Fruit fly (Drosophila melanogaster) whole organism, embryonic: ENCODE measurements around the gene Cul2.

ENCODE experiments used
- Antp ChIP-seq: fragments of 200-800 bp; sonication (Bioruptor generic); optimal IDR thresholded peaks from 3 replicates; lab custom pipeline; 2016; ENCODE audit warnings: missing biosample characterization, missing genetic modification characterization
- Bteb2 ChIP-seq: fragments of 200-800 bp; sonication (Bioruptor generic); optimal IDR thresholded peaks from 2 replicates; lab custom pipeline; 2016; ENCODE audit warnings: missing biosample characterization, missing genetic modification characterization
- CG10209 ChIP-seq: fragments of 200-800 bp; sonication (Bioruptor generic); optimal IDR thresholded peaks from 3 replicates; lab custom pipeline; 2017; ENCODE audit warnings: missing biosample characterization, mild to moderate bottlenecking, missing genetic modification characterization, missing genetic modification reagents
- CG10321 ChIP-seq: fragments of 200-800 bp; sonication (Bioruptor generic); IDR thresholded peaks from 2 replicates; pipeline ENCODE4 v1.3.6; 2022; ENCODE audit warnings: missing biosample characterization, missing genetic modification characterization
- CG11398 ChIP-seq: fragments of 200-800 bp; sonication (Bioruptor generic); optimal IDR thresholded peaks from 2 replicates; lab custom pipeline; 2016; ENCODE audit warnings: missing biosample characterization, missing genetic modification characterization
- CG13296 ChIP-seq: fragments of 200-800 bp; sonication (Bioruptor generic); optimal IDR thresholded peaks from 3 replicates; lab custom pipeline; 2018; ENCODE audit warnings: missing biosample characterization, mild to moderate bottlenecking, missing genetic modification characterization
- CG14965 ChIP-seq: fragments of 200-800 bp; sonication (Bioruptor generic); optimal IDR thresholded peaks from 2 replicates; lab custom pipeline; 2016; ENCODE audit warnings: missing biosample characterization, missing genetic modification characterization, borderline replicate concordance
- CG1602 ChIP-seq: fragments of 200-800 bp; sonication (Bioruptor generic); optimal IDR thresholded peaks from 3 replicates; lab custom pipeline; 2016; ENCODE audit warnings: missing biosample characterization, missing genetic modification characterization
- CG17186 ChIP-seq: fragments of 200-800 bp; sonication (Bioruptor generic); optimal IDR thresholded peaks from 3 replicates; lab custom pipeline; 2017; ENCODE audit warnings: missing biosample characterization, missing genetic modification reagents, missing genetic modification characterization
- CG17385 ChIP-seq: fragments of 200-800 bp; sonication (Bioruptor generic); optimal IDR thresholded peaks from 3 replicates; lab custom pipeline; 2018; ENCODE audit warnings: missing biosample characterization, mild to moderate bottlenecking, missing genetic modification characterization
- CG2129 ChIP-seq: fragments of 200-800 bp; sonication (Bioruptor generic); IDR thresholded peaks from 2 replicates; pipeline ENCODE4 v1.3.6; 2022; ENCODE audit warnings: missing biosample characterization, missing genetic modification characterization; ENCODE audit not compliant: partially characterized antibody
- CG31441 ChIP-seq: fragments of 200-800 bp; sonication (Bioruptor generic); IDR thresholded peaks from 2 replicates; pipeline ENCODE4 v1.3.6; 2022; ENCODE audit warnings: missing biosample characterization, missing genetic modification characterization
- CG4360 ChIP-seq: fragments of 200-800 bp; sonication (Bioruptor generic); IDR thresholded peaks from 2 replicates; pipeline ENCODE4 v1.3.6; 2022; ENCODE audit warnings: missing biosample characterization, missing genetic modification characterization
- CG7786 ChIP-seq: fragments of 200-800 bp; sonication (Bioruptor generic); optimal IDR thresholded peaks from 2 replicates; lab custom pipeline; 2016; ENCODE audit warnings: missing biosample characterization, missing genetic modification characterization
- CG8290 ChIP-seq, 3 experiments: fragments of 200-800 bp; sonication (Bioruptor generic); optimal IDR thresholded peaks; 2 replicates each; lab custom pipeline; 2016 to 2019; ENCODE audit warnings: missing biosample characterization in 3 of 3, missing genetic modification characterization in 3 of 3, mild to moderate bottlenecking in 2 of 3, moderate library complexity in 1 of 3
- CG9817 ChIP-seq: fragments of 200-800 bp; sonication (Bioruptor generic); optimal IDR thresholded peaks from 2 replicates; lab custom pipeline; 2018; ENCODE audit warnings: missing biosample characterization, mild to moderate bottlenecking, missing genetic modification characterization, moderate library complexity
- CTCF ChIP-seq: fragments of 200-800 bp; sonication (Bioruptor generic); optimal IDR thresholded peaks from 2 replicates; lab custom pipeline; 2017; ENCODE audit warnings: missing biosample characterization, mild to moderate bottlenecking, missing genetic modification characterization, moderate library complexity
- Dbx ChIP-seq: fragments of 200-800 bp; sonication (Bioruptor generic); IDR thresholded peaks from 3 replicates; pipeline ENCODE4 v1.3.6; 2022; ENCODE audit warnings: missing biosample characterization, missing genetic modification characterization
- Doc2 ChIP-seq: fragments of 200-800 bp; sonication (Bioruptor generic); IDR thresholded peaks from 2 replicates; pipeline ENCODE4 v1.3.6; 2022; ENCODE audit warnings: missing biosample characterization, missing genetic modification characterization
- Drgx ChIP-seq: fragments of 200-800 bp; sonication (Bioruptor generic); IDR thresholded peaks from 2 replicates; pipeline ENCODE4 v1.3.6; 2022; ENCODE audit warnings: missing biosample characterization, missing genetic modification characterization
- E2f1 ChIP-seq: fragments of 200-800 bp; sonication (Bioruptor generic); IDR thresholded peaks from 2 replicates; pipeline ENCODE4 v1.3.6; 2022; ENCODE audit warnings: missing biosample characterization, missing genetic modification characterization
- Eip74EF ChIP-seq, 2 experiments: fragments of 200-800 bp in 1 of 2; fragments of >200 bp in 1 of 2; sonication (Bioruptor generic) in 1 of 2; optimal IDR thresholded peaks; 2 replicates each; lab custom pipeline; 2017 to 2019; ENCODE audit warnings: missing biosample characterization in 2 of 2, missing genetic modification characterization in 2 of 2, mild to moderate bottlenecking in 1 of 2, moderate library complexity in 1 of 2
- Fer3 ChIP-seq: fragments of 200-800 bp; sonication (Bioruptor generic); optimal IDR thresholded peaks from 2 replicates; lab custom pipeline; 2018; ENCODE audit warnings: missing biosample characterization, mild to moderate bottlenecking, missing genetic modification characterization, moderate library complexity
- Gug ChIP-seq: fragments of 200-800 bp; sonication (Bioruptor generic); IDR thresholded peaks from 4 replicates; pipeline ENCODE4 v1.3.6; 2022; ENCODE audit warnings: missing biosample characterization, missing genetic modification characterization
- Hand ChIP-seq: fragments of 200-800 bp; sonication (Bioruptor generic); optimal IDR thresholded peaks from 2 replicates; lab custom pipeline; 2017; ENCODE audit warnings: mild to moderate bottlenecking, missing biosample characterization, missing genetic modification reagents, missing genetic modification characterization
- Jarid2 ChIP-seq: fragments of 200-800 bp; sonication (Bioruptor generic); optimal IDR thresholded peaks from 3 replicates; lab custom pipeline; 2017; ENCODE audit warnings: mild to moderate bottlenecking, missing biosample characterization, missing genetic modification reagents, missing genetic modification characterization
- Lhr ChIP-seq: fragments of 200-800 bp; sonication (Bioruptor generic); optimal IDR thresholded peaks from 3 replicates; lab custom pipeline; 2017; ENCODE audit warnings: mild to moderate bottlenecking, missing biosample characterization, missing genetic modification reagents, missing genetic modification characterization
- Nf-YB ChIP-seq: fragments of 200-800 bp; sonication (Bioruptor generic); optimal IDR thresholded peaks from 3 replicates; lab custom pipeline; 2019; ENCODE audit warnings: missing biosample characterization, mild to moderate bottlenecking, missing genetic modification characterization, moderate library complexity
- Poxn ChIP-seq: fragments of 200-800 bp; sonication (Bioruptor generic); IDR thresholded peaks from 2 replicates; pipeline ENCODE4 v1.3.6; 2022; ENCODE audit warnings: missing biosample characterization, missing genetic modification characterization
- Tbp ChIP-seq: fragments of >200 bp; optimal IDR thresholded peaks from 2 replicates; lab custom pipeline; 2018; ENCODE audit warnings: missing biosample characterization, missing genetic modification characterization
- Usf ChIP-seq: fragments of 200-800 bp; sonication (Bioruptor generic); optimal IDR thresholded peaks from 2 replicates; lab custom pipeline; 2017; ENCODE audit warnings: missing genotype, missing biosample characterization, missing genetic modification characterization
- ab ChIP-seq: fragments of 200-800 bp; sonication (Bioruptor generic); optimal IDR thresholded peaks from 2 replicates; lab custom pipeline; 2016; ENCODE audit warnings: missing biosample characterization, missing genetic modification characterization
- al ChIP-seq: fragments of 200-800 bp; sonication (Bioruptor generic); IDR thresholded peaks from 2 replicates; pipeline ENCODE4 v1.3.6; 2022; ENCODE audit warnings: missing biosample characterization, missing genetic modification characterization
- amos ChIP-seq: fragments of 200-800 bp; sonication (Bioruptor generic); IDR thresholded peaks from 2 replicates; pipeline ENCODE4 v1.3.6; 2022; ENCODE audit warnings: missing biosample characterization, missing genetic modification characterization; ENCODE audit not compliant: partially characterized antibody
- ara ChIP-seq: fragments of 200-800 bp; sonication (Bioruptor generic); IDR thresholded peaks from 2 replicates; pipeline ENCODE4 v1.3.6; 2022; ENCODE audit warnings: missing biosample characterization, missing genetic modification characterization
- ash1 ChIP-seq: fragments of 200-800 bp; sonication (Bioruptor generic); optimal IDR thresholded peaks from 2 replicates; lab custom pipeline; 2018; ENCODE audit warnings: missing biosample characterization, mild to moderate bottlenecking, missing genetic modification characterization
- dimm ChIP-seq: fragments of 200-800 bp; sonication (Bioruptor generic); IDR thresholded peaks from 2 replicates; pipeline ENCODE4 v1.3.6; 2022; ENCODE audit warnings: missing biosample characterization, missing genetic modification characterization
- gem ChIP-seq: fragments of 200-800 bp; sonication (Bioruptor generic); optimal IDR thresholded peaks from 2 replicates; lab custom pipeline; 2019; ENCODE audit warnings: missing biosample characterization, mild to moderate bottlenecking, missing genetic modification characterization, moderate library complexity
- gt ChIP-seq: fragments of 200-800 bp; sonication (Bioruptor generic); IDR thresholded peaks from 2 replicates; pipeline ENCODE4 v1.3.6; 2022; ENCODE audit warnings: missing biosample characterization, missing genetic modification characterization
- h ChIP-seq: fragments of >200 bp; optimal IDR thresholded peaks from 2 replicates; lab custom pipeline; 2017
- lbe ChIP-seq: fragments of 200-800 bp; sonication (Bioruptor generic); optimal IDR thresholded peaks from 2 replicates; lab custom pipeline; 2016; ENCODE audit warnings: missing biosample characterization, mild to moderate bottlenecking, missing genetic modification characterization
- pum ChIP-seq: fragments of 200-800 bp; sonication (Bioruptor generic); optimal IDR thresholded peaks from 2 replicates; lab custom pipeline; 2016; ENCODE audit warnings: missing biosample characterization, missing genetic modification characterization
- slbo ChIP-seq: fragments of 200-800 bp; sonication (Bioruptor generic); IDR thresholded peaks from 2 replicates; pipeline ENCODE4 v1.3.6; 2022; ENCODE audit warnings: missing biosample characterization, missing genetic modification characterization
- sna ChIP-seq: fragments of 200-800 bp; sonication (Bioruptor generic); IDR thresholded peaks from 2 replicates; pipeline ENCODE4 v1.3.6; 2022; ENCODE audit warnings: missing biosample characterization, missing genetic modification characterization; ENCODE audit not compliant: partially characterized antibody
- sug ChIP-seq: fragments of 200-800 bp; optimal IDR thresholded peaks from 2 replicates; lab custom pipeline; 2019; ENCODE audit warnings: missing biosample characterization, mild to moderate bottlenecking, missing genetic modification characterization, moderate library complexity
- tap ChIP-seq: fragments of 200-800 bp; optimal IDR thresholded peaks from 3 replicates; lab custom pipeline; 2019; ENCODE audit warnings: missing biosample characterization, mild to moderate bottlenecking, missing genetic modification characterization, moderate library complexity
- toy ChIP-seq: fragments of 200-800 bp; sonication (Bioruptor generic); IDR thresholded peaks from 2 replicates; pipeline ENCODE4 v1.3.6; 2022; ENCODE audit warnings: missing biosample characterization, missing genetic modification characterization
- trh ChIP-seq: fragments of 200-800 bp; sonication (Bioruptor generic); optimal IDR thresholded peaks from 2 replicates; lab custom pipeline; 2016; ENCODE audit warnings: missing biosample characterization, missing genetic modification characterization
- unc-4 ChIP-seq: fragments of 200-800 bp; sonication (Bioruptor generic); IDR thresholded peaks from 2 replicates; pipeline ENCODE4 v1.3.6; 2022; ENCODE audit warnings: missing biosample characterization, missing genetic modification characterization; ENCODE audit not compliant: partially characterized antibody
- vfl ChIP-seq: fragments of 200-800 bp; sonication (Bioruptor generic); optimal IDR thresholded peaks from 2 replicates; lab custom pipeline; 2016; ENCODE audit warnings: missing biosample characterization, missing genetic modification characterization

The Cul2 gene

DNA sequence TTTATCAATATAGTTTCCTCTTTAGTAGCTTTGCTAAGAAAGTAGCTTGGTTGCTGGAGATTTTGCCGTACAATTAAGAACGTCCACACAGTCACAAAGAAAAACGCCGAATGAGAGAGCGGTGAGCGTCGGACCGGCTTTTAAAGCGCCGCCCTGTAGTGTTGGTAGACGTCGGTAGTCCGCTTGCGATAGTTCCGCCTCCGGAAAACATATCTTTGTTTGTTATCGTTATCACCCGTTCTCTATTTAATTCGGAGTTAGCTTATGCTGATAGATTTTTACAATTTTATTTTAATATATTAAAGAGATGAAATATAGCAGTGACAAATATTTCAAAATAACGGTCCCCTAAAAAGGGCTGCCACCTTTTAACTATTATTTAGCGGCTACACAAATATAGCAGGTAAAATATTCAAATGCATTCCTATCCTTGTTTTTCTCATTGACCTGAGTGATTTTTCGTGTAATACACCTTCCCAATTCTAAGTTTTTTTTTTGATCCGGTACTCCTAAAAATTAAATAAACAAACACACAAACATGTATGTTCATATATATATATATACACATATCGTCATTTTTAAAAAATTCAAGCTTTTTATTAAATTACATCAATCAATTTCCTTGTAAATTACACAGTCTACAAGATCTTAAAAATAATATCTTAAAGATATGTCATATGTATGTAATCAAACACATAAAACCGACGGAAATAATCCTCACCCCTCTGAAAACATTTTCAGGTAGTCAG is 28.5 kb upstream of the Cul2 start, which contains the start of gene Df31 (continued):
- TF ChIP-seq amos (GFP tag; lab: Robert Waterston, UW) (peak; percentile 94), lbe (GFP tag; lab: Kevin White, UChicago) (peak; percentile 64), Fer3 (tag; lab: Kevin White, UChicago) (peak; percentile 57), al (GFP tag; lab: Robert Waterston, UW) (no peak), CG1602 (GFP tag; lab: Kevin White, UChicago) (peak; percentile 44), CG7786 (GFP tag; lab: Kevin White, UChicago) (peak; percentile 37), tap (tag; lab: Kevin White, UChicago) (peak; percentile 22), h (lab: Kevin White, UChicago) (no peak), vfl (GFP tag; lab: Kevin White, UChicago) (peak; percentile 62), Eip74EF (GFP tag; optimal IDR thresholded peaks at IDR 0.05; lab: Kevin White, UChicago) (no peak), slbo (GFP tag; lab: Robert Waterston, UW) (peak; percentile 83; the same call in 1 of the 2 replicates), CG17385 (GFP tag; lab: Kevin White, UChicago) (peak; percentile 31), Bteb2 (GFP tag; lab: Kevin White, UChicago) (no peak), CG9817 (tag; lab: Kevin White, UChicago) (peak; percentile 54), trh (GFP tag; lab: Kevin White, UChicago) (peak; percentile 17), Hand (GFP tag; lab: Kevin White, UChicago) (no peak), CG2129 (GFP tag; lab: Robert Waterston, UW) (peak; percentile 79), pum (GFP tag; lab: Kevin White, UChicago) (peak; percentile 51), CG8290 (GFP tag; optimal IDR thresholded peaks at IDR 0.05; lab: Kevin White, UChicago) (peak; percentile 80), CG8290 (tag; optimal IDR thresholded peaks at IDR 0.05; lab: Kevin White, UChicago) (peak; percentile 72 to 79), Usf (GFP tag; lab: Kevin White, UChicago) (no peak), Doc2 (GFP tag; lab: Robert Waterston, UW) (no peak), CG13296 (GFP tag; lab: Kevin White, UChicago) (peak; percentile 44), CG14965 (GFP tag; lab: Kevin White, UChicago) (no peak), Dbx (GFP tag; lab: Robert Waterston, UW) (no peak), Antp (GFP tag; lab: Kevin White, UChicago) (peak; percentile 55), Drgx (no peak), Tbp (GFP tag; lab: Kevin White, UChicago) (peak; percentile 95), dimm (no peak), toy (no peak), Poxn (GFP tag; lab: Robert Waterston, UW) (no peak), ash1 (GFP tag; lab: Kevin White, UChicago) (no peak), CG31441 (GFP tag; lab: Robert Waterston, UW) (peak; percentile 32), ara (GFP tag; lab: Robert Waterston, UW) (no peak; the same call in 1 of the 2 replicates), gem (tag; lab: Kevin White, UChicago) (peak; percentile 40), ab (GFP tag; lab: Kevin White, UChicago) (peak; percentile 22), Nf-YB (GFP tag; lab: Kevin White, UChicago) (no peak), sna (GFP tag; lab: Robert Waterston, UW) (peak; percentile 77), E2f1 (GFP tag; lab: Robert Waterston, UW) (peak; percentile 49), CG17186 (peak; percentile 28), Gug (peak; percentile 69; the same call in 1 of the 4 replicates), Lhr (GFP tag; lab: Kevin White, UChicago) (peak; percentile 76), CTCF (GFP tag; lab: Kevin White, UChicago) (peak; percentile 70), Jarid2 (GFP tag; lab: Kevin White, UChicago) (peak; percentile 65), sug (peak; percentile 31), CG10321 (GFP tag; lab: Robert Waterston, UW) (peak; percentile 69), CG4360 (no peak; the same call in 1 of the 2 replicates), CG10209 (GFP tag; lab: Kevin White, UChicago) (peak; percentile 17), unc-4 (GFP tag; lab: Robert Waterston, UW) (peak; percentile 87), gt (no peak), CG11398 (GFP tag; lab: Kevin White, UChicago) (no peak)
